Fruit fly (Drosophila melanogaster) Kc167 (cell line): Measurements from ENCODE around the gene dls.

Source experiments
- Myc ChIP-seq: fragments of >200 bp; optimal IDR thresholded peaks from 2 replicates; lab custom pipeline; 2017; ENCODE audit warnings: missing external identifiers
- Sin3A ChIP-seq: fragments of >200 bp; optimal IDR thresholded peaks from 2 replicates; lab custom pipeline; 2018; ENCODE audit warnings: missing external identifiers
- h ChIP-seq: fragments of >200 bp; optimal IDR thresholded peaks from 3 replicates; lab custom pipeline; 2018; ENCODE audit warnings: missing external identifiers
- insv ChIP-seq: fragments of >200 bp; optimal IDR thresholded peaks from 3 replicates; lab custom pipeline; 2018; ENCODE audit warnings: missing external identifiers
- psq ChIP-seq: fragments of >200 bp; optimal IDR thresholded peaks from 2 replicates; lab custom pipeline; 2017; ENCODE audit warnings: missing external identifiers
- ttk ChIP-seq: sonication (Bioruptor generic); optimal IDR thresholded peaks from 2 replicates; lab custom pipeline; 2017; ENCODE audit warnings: missing external identifiers

dm6 chr3L:16172381-16172780 lies 28.7 kb upstream of the dls start:
- TF ChIP-seq Myc (lab: Kevin White, UChicago) (no peak), h (no peak), Sin3A (lab: Kevin White, UChicago) (no peak), insv (lab: Kevin White, UChicago) (no peak), psq (lab: Kevin White, UChicago) (no peak), ttk (lab: Kevin White, UChicago) (no peak)
